Fruit fly (Drosophila melanogaster) whole organism, embryonic: Measurements from ENCODE around the gene PpD6.

ENCODE experiments used
- Ada2b ChIP-seq: fragments of 200-800 bp; sonication (Bioruptor generic); IDR thresholded peaks from 2 replicates; pipeline ENCODE4 v1.3.6; 2022; ENCODE audit warnings: missing biosample characterization, missing genetic modification characterization
- Antp ChIP-seq: fragments of 200-800 bp; sonication (Bioruptor generic); optimal IDR thresholded peaks from 3 replicates; lab custom pipeline; 2016; ENCODE audit warnings: missing biosample characterization, missing genetic modification characterization
- Atf3 ChIP-seq: fragments of 200-800 bp; sonication (Bioruptor generic); optimal IDR thresholded peaks from 3 replicates; lab custom pipeline; 2016; ENCODE audit warnings: missing biosample characterization, missing genetic modification characterization
- CG10959 ChIP-seq: fragments of 200-800 bp; sonication (Bioruptor generic); IDR thresholded peaks from 2 replicates; pipeline ENCODE4 v1.3.6; 2022; ENCODE audit warnings: missing biosample characterization, missing genetic modification characterization
- CG12071 ChIP-seq: fragments of 200-800 bp; sonication (Bioruptor generic); optimal IDR thresholded peaks from 3 replicates; lab custom pipeline; 2018; ENCODE audit warnings: missing biosample characterization, mild to moderate bottlenecking, missing genetic modification characterization
- CG14014 ChIP-seq: fragments of 200-800 bp; sonication (Bioruptor generic); IDR thresholded peaks from 2 replicates; pipeline ENCODE4 v1.3.6; 2022; ENCODE audit warnings: missing biosample characterization, missing genetic modification characterization
- CG33213 ChIP-seq: fragments of 200-800 bp; sonication (Bioruptor generic); optimal IDR thresholded peaks from 3 replicates; lab custom pipeline; 2016; ENCODE audit warnings: missing biosample characterization, missing genetic modification characterization
- CG5180 ChIP-seq: fragments of 200-800 bp; sonication (Bioruptor generic); optimal IDR thresholded peaks from 3 replicates; lab custom pipeline; 2017; ENCODE audit warnings: missing biosample characterization, missing genetic modification characterization, mild to moderate bottlenecking, moderate library complexity, missing genetic modification reagents
- CG7372 ChIP-seq: fragments of 200-800 bp; sonication (Bioruptor generic); IDR thresholded peaks from 2 replicates; pipeline ENCODE4 v1.3.6; 2022; ENCODE audit warnings: missing biosample characterization, missing genetic modification characterization
- CG8089 ChIP-seq: fragments of 200-800 bp; sonication (Bioruptor generic); optimal IDR thresholded peaks from 3 replicates; lab custom pipeline; 2016; ENCODE audit warnings: missing biosample characterization, missing genetic modification characterization
- CG8281 ChIP-seq: fragments of 200-800 bp; sonication (Bioruptor generic); optimal IDR thresholded peaks from 2 replicates; lab custom pipeline; 2018; ENCODE audit warnings: missing biosample characterization, mild to moderate bottlenecking, missing genetic modification characterization, moderate library complexity
- CG8924 ChIP-seq: fragments of 200-800 bp; optimal IDR thresholded peaks from 3 replicates; lab custom pipeline; 2019; ENCODE audit warnings: missing biosample characterization, mild to moderate bottlenecking, missing genetic modification characterization, moderate library complexity
- CG9876 ChIP-seq: fragments of 200-800 bp; sonication (Bioruptor generic); optimal IDR thresholded peaks from 2 replicates; lab custom pipeline; 2016; ENCODE audit warnings: missing biosample characterization, missing genetic modification characterization
- Camta ChIP-seq: fragments of 200-800 bp; sonication (Bioruptor generic); optimal IDR thresholded peaks from 2 replicates; lab custom pipeline; 2016; ENCODE audit warnings: missing biosample characterization, missing genetic modification characterization
- Dp ChIP-seq: fragments of 200-800 bp; sonication (Bioruptor generic); optimal IDR thresholded peaks from 2 replicates; lab custom pipeline; 2018; ENCODE audit warnings: missing biosample characterization, mild to moderate bottlenecking, missing genetic modification characterization, moderate library complexity
- Gsc ChIP-seq: fragments of 200-800 bp; sonication (Bioruptor generic); IDR thresholded peaks from 2 replicates; pipeline ENCODE4 v1.3.6; 2022; ENCODE audit warnings: missing biosample characterization, missing genetic modification characterization
- HLH54F ChIP-seq: fragments of 200-800 bp; sonication (Bioruptor generic); optimal IDR thresholded peaks from 3 replicates; lab custom pipeline; 2016; ENCODE audit warnings: missing biosample characterization, missing genetic modification characterization
- Lpt ChIP-seq: fragments of >200 bp; optimal IDR thresholded peaks from 2 replicates; lab custom pipeline; 2018; ENCODE audit warnings: missing biosample characterization, missing genetic modification characterization
- Myb ChIP-seq: fragments of 200-800 bp; sonication (Bioruptor generic); optimal IDR thresholded peaks from 2 replicates; lab custom pipeline; 2016; ENCODE audit warnings: missing biosample characterization, missing genetic modification characterization
- Opbp ChIP-seq: fragments of 200-800 bp; sonication (Bioruptor generic); IDR thresholded peaks from 3 replicates; pipeline ENCODE4 v1.3.6; 2022; ENCODE audit warnings: missing biosample characterization, missing genetic modification characterization; ENCODE audit not compliant: partially characterized antibody
- Rx ChIP-seq: fragments of 200-800 bp; sonication (Bioruptor generic); IDR thresholded peaks from 2 replicates; pipeline ENCODE4 v1.3.6; 2022; ENCODE audit warnings: missing biosample characterization, missing genetic modification characterization
- Usf ChIP-seq: fragments of 200-800 bp; sonication (Bioruptor generic); optimal IDR thresholded peaks from 2 replicates; lab custom pipeline; 2017; ENCODE audit warnings: missing genotype, missing biosample characterization, missing genetic modification characterization
- YL-1 ChIP-seq: fragments of 200-800 bp; sonication (Bioruptor generic); optimal IDR thresholded peaks from 3 replicates; lab custom pipeline; 2017; ENCODE audit warnings: missing biosample characterization, mild to moderate bottlenecking, missing genetic modification characterization
- chinmo ChIP-seq: fragments of 200-800 bp; sonication (Bioruptor generic); IDR thresholded peaks from 4 replicates; pipeline ENCODE4 v1.3.6; 2022; ENCODE audit warnings: missing biosample characterization, missing genetic modification characterization; ENCODE audit not compliant: partially characterized antibody
- chm ChIP-seq: fragments of 200-800 bp; sonication (Bioruptor generic); IDR thresholded peaks from 2 replicates; pipeline ENCODE4 v1.3.6; 2022; ENCODE audit warnings: missing biosample characterization, missing genetic modification characterization
- croc ChIP-seq: fragments of 200-800 bp; sonication (Bioruptor generic); conservative IDR thresholded peaks from 3 replicates; pipeline ENCODE4 v1.3.6; 2022; ENCODE audit warnings: missing biosample characterization, missing genetic modification characterization
- crol ChIP-seq: fragments of 200-800 bp; sonication (Bioruptor generic); IDR thresholded peaks from 2 replicates; pipeline ENCODE4 v1.3.6; 2022; ENCODE audit warnings: missing biosample characterization, missing genetic modification characterization
- dati ChIP-seq: fragments of 200-800 bp; sonication (Bioruptor generic); IDR thresholded peaks from 2 replicates; pipeline ENCODE4 v1.3.6; 2022; ENCODE audit warnings: missing biosample characterization, missing genetic modification characterization
- eve ChIP-seq, 2 experiments: fragments of >200 bp; optimal IDR thresholded peaks; 2 replicates each; lab custom pipeline; 2017; ENCODE audit warnings: missing biosample characterization in 2 of 2, missing genetic modification characterization in 2 of 2
- hbn ChIP-seq: fragments of 200-800 bp; sonication (Bioruptor generic); IDR thresholded peaks from 2 replicates; pipeline ENCODE4 v1.3.6; 2022; ENCODE audit warnings: missing biosample characterization, missing genetic modification characterization; ENCODE audit not compliant: partially characterized antibody
- her ChIP-seq: fragments of 200-800 bp; sonication (Bioruptor generic); optimal IDR thresholded peaks from 2 replicates; lab custom pipeline; 2016; ENCODE audit warnings: missing biosample characterization, missing genetic modification characterization
- ken ChIP-seq: fragments of 200-800 bp; sonication (Bioruptor generic); IDR thresholded peaks from 3 replicates; pipeline ENCODE4 v1.3.6; 2022; ENCODE audit warnings: missing biosample characterization, missing genetic modification characterization
- nau ChIP-seq: fragments of 200-800 bp; sonication (Bioruptor generic); optimal IDR thresholded peaks from 3 replicates; lab custom pipeline; 2017; ENCODE audit warnings: missing biosample characterization, mild to moderate bottlenecking, missing genetic modification characterization, missing genetic modification reagents
- nerfin-2 ChIP-seq: fragments of 200-800 bp; sonication (Bioruptor generic); IDR thresholded peaks from 2 replicates; pipeline ENCODE4 v1.3.6; 2022; ENCODE audit warnings: missing biosample characterization, missing genetic modification characterization; ENCODE audit not compliant: partially characterized antibody
- nom ChIP-seq: fragments of 200-800 bp; sonication (Bioruptor generic); optimal IDR thresholded peaks from 2 replicates; lab custom pipeline; 2017; ENCODE audit warnings: missing biosample characterization, missing genetic modification characterization, mild to moderate bottlenecking, moderate library complexity, missing genetic modification reagents
- org-1 ChIP-seq: fragments of 200-800 bp; sonication (Bioruptor generic); optimal IDR thresholded peaks from 2 replicates; lab custom pipeline; 2017; ENCODE audit warnings: missing biosample characterization, missing genetic modification characterization
- so ChIP-seq: fragments of 200-800 bp; sonication (Bioruptor generic); IDR thresholded peaks from 3 replicates; pipeline ENCODE4 v1.3.6; 2022; ENCODE audit warnings: missing biosample characterization, missing genetic modification characterization
- tx ChIP-seq: fragments of 200-800 bp; sonication (Bioruptor generic); optimal IDR thresholded peaks from 2 replicates; lab custom pipeline; 2016; ENCODE audit warnings: missing biosample characterization, missing genetic modification characterization
- zfh2 ChIP-seq: fragments of 200-800 bp; sonication (Bioruptor generic); optimal IDR thresholded peaks from 2 replicates; lab custom pipeline; 2016; ENCODE audit warnings: missing biosample characterization, missing genetic modification characterization

Gene PpD6

DNA sequence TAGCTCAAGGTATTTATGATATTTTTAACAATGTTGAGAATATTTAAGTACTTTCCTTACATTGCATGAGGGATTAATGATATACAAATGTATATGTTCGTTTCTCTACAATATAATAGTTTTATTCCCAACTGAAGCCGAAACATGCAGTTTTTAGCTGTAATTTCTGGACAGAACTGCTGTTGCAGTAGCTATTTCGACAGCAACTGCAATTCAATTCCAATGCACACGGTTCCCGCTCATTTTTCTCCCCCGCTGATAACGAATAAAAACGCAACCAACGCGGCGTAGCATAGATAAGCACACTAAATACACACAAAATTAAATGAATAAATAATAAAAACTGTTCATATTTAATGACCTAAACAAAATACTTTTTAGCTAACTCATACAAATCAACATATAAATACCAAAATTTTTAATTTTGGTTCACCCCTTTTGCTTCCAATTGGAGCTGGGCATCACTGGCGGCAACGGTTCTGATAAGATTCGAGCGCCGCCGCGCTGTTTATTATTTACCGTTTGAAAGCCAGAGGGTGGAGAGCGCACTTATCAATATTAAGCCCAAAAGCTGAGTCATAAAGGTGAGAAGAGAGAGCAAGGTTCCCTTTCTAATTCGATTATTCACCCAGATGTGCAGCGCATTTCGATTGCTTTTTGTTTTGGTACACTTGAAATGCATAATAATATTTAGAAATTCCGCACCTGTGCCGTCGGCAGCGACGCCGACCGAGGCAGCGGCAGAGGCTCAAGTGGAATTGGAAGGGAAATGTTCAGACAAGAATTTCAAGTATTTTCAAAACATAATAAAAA, 49.0 kb downstream of the PpD6 start (continued):
- TF ChIP-seq nom (GFP tag; lab: Kevin White, UChicago) (no peak), CG14014 (no peak), her (no peak), hbn (GFP tag; lab: Robert Waterston, UW) (no peak), CG8281 (tag; lab: Kevin White, UChicago) (peak; percentile 46), Dp (GFP tag; lab: Kevin White, UChicago) (no peak), CG10959 (GFP tag; lab: Robert Waterston, UW) (no peak), nerfin-2 (GFP tag; lab: Robert Waterston, UW) (no peak), Camta (GFP tag; lab: Kevin White, UChicago) (no peak), HLH54F (GFP tag; lab: Kevin White, UChicago) (no peak), Ada2b (no peak), chm (GFP tag; lab: Robert Waterston, UW) (0 out of 2 replicates have a peak, but pooled peaks have one; percentile 49), crol (GFP tag; lab: Robert Waterston, UW) (no peak), so (peak; percentile 36; the same call in 1 of the 3 replicates), ken (0 out of 3 replicates have a peak, but pooled peaks have one; percentile 17), Opbp (GFP tag; lab: Robert Waterston, UW) (no peak), Usf (no peak), dati (GFP tag; lab: Robert Waterston, UW) (no peak), nau (peak; percentile 7), CG5180 (GFP tag; lab: Kevin White, UChicago) (no peak), org-1 (GFP tag; lab: Kevin White, UChicago) (peak; percentile 2), CG33213 (no peak), Rx (GFP tag; lab: Robert Waterston, UW) (no peak), zfh2 (GFP tag; lab: Kevin White, UChicago) (no peak), YL-1 (GFP tag; lab: Kevin White, UChicago) (no peak), Lpt (GFP tag; lab: Kevin White, UChicago) (no peak), Antp (GFP tag; lab: Kevin White, UChicago) (no peak), croc (GFP tag; lab: Robert Waterston, UW) (no peak), Gsc (GFP tag; lab: Robert Waterston, UW) (no peak), Atf3 (GFP tag; lab: Kevin White, UChicago) (no peak), tx (GFP tag; lab: Kevin White, UChicago) (no peak), Myb (GFP tag; lab: Kevin White, UChicago) (no peak), eve (GFP tag; optimal IDR thresholded peaks at IDR 0.05; lab: Kevin White, UChicago) (peak in 1 of 2 experiments; percentile 47), chinmo (GFP tag; lab: Robert Waterston, UW) (no peak), CG8089 (GFP tag; lab: Kevin White, UChicago) (no peak), CG12071 (GFP tag; lab: Kevin White, UChicago) (peak; percentile 26), CG9876 (no peak), CG7372 (GFP tag; lab: Robert Waterston, UW) (no peak), CG8924 (tag; lab: Kevin White, UChicago) (peak; percentile 21)
